In genomic region chr3R:12121161-12121560, dm6 we compare ENCODE assay signal across 1 fruit fly cellular context.
A peak's percentile ranks its signal among the peaks of the same experiment; 100 is the strongest.
TF ChIP-seq lines count a peak whose summit lies in the region.

No protein-coding gene starts in this region.

TF ChIP-seq in whole organism, embryonic, 481 proteins besides CTCF, POLR2A, EP300 and RAD21 (continued from another document and continues in another):
- no peak for TF ChIP-seq Hr39 (optimal IDR thresholded peaks at IDR 0.05; lab: Kevin White, UChicago)
- TF ChIP-seq CHES-1-like (GFP tag; optimal IDR thresholded peaks at IDR 0.05; lab: Kevin White, UChicago) = peak; percentile 81
- peak; percentile 77 for TF ChIP-seq CG31441 (GFP tag; IDR thresholded peaks at IDR 0.05; lab: Robert Waterston, UW)
- peak; percentile 95 for TF ChIP-seq CG9932 (GFP tag; IDR thresholded peaks at IDR 0.05; lab: Robert Waterston, UW)
- TF ChIP-seq hbn (GFP tag; IDR thresholded peaks at IDR 0.05; lab: Robert Waterston, UW; ENCODE audit: partially characterized antibody) = no peak
- peak; percentile 77 for TF ChIP-seq lilli (GFP tag; optimal IDR thresholded peaks at IDR 0.05; lab: Kevin White, UChicago)
- TF ChIP-seq amos (GFP tag; IDR thresholded peaks at IDR 0.05; lab: Robert Waterston, UW; ENCODE audit: partially characterized antibody) = peak; percentile 53
- peak; percentile 60 for TF ChIP-seq CG10462 (GFP tag; optimal IDR thresholded peaks at IDR 0.05; lab: Kevin White, UChicago)
- TF ChIP-seq Neu2 (GFP tag; optimal IDR thresholded peaks at IDR 0.05; lab: Kevin White, UChicago; ENCODE audit: borderline replicate concordance) = peak; percentile 58
- peak; percentile 60 for TF ChIP-seq dmrt99B (tag; optimal IDR thresholded peaks at IDR 0.05; lab: Kevin White, UChicago)
- peak; percentile 76 for TF ChIP-seq wor (GFP tag; IDR thresholded peaks at IDR 0.05; lab: Robert Waterston, UW)
- peak; percentile 89 for TF ChIP-seq Nf-YA (GFP tag; IDR thresholded peaks at IDR 0.05; lab: Robert Waterston, UW)
- peak; percentile 91 for TF ChIP-seq luna (GFP tag; optimal IDR thresholded peaks at IDR 0.05; lab: Kevin White, UChicago)
- TF ChIP-seq CG7372 (GFP tag; IDR thresholded peaks at IDR 0.05; lab: Robert Waterston, UW) = peak; percentile 98
- TF ChIP-seq nmo (GFP tag; optimal IDR thresholded peaks at IDR 0.05; lab: Kevin White, UChicago) = peak; percentile 83
- TF ChIP-seq CG31388 (GFP tag; optimal IDR thresholded peaks at IDR 0.05; lab: Kevin White, UChicago) = peak; percentile 38
- peak; percentile 78 for TF ChIP-seq CG2202 (tag; optimal IDR thresholded peaks at IDR 0.05; lab: Kevin White, UChicago)
- TF ChIP-seq CG14710 (tag; optimal IDR thresholded peaks at IDR 0.05; lab: Kevin White, UChicago) = peak; percentile 78
- TF ChIP-seq CG7928 (GFP tag; optimal IDR thresholded peaks at IDR 0.05; lab: Kevin White, UChicago) = peak; percentile 39
- peak; percentile 87 for TF ChIP-seq tio (GFP tag; optimal IDR thresholded peaks at IDR 0.05; lab: Kevin White, UChicago)
- TF ChIP-seq CG13424 (tag; optimal IDR thresholded peaks at IDR 0.05; lab: Kevin White, UChicago) = peak; percentile 65
- TF ChIP-seq Atf-2 (GFP tag; optimal IDR thresholded peaks at IDR 0.05; lab: Kevin White, UChicago) = peak; percentile 89
- peak; percentile 85 for TF ChIP-seq CG3065 (GFP tag; optimal IDR thresholded peaks at IDR 0.05; lab: Kevin White, UChicago)
- peak; percentile 96 for TF ChIP-seq CG9876 (GFP tag; optimal IDR thresholded peaks at IDR 0.05; lab: Kevin White, UChicago)
- TF ChIP-seq CG18599 (GFP tag; optimal IDR thresholded peaks at IDR 0.05; lab: Kevin White, UChicago) = peak; percentile 78
- TF ChIP-seq CG3163 (GFP tag; optimal IDR thresholded peaks at IDR 0.05; lab: Kevin White, UChicago) = peak; percentile 77
- TF ChIP-seq exex (tag; optimal IDR thresholded peaks at IDR 0.05; lab: Kevin White, UChicago) = no peak
- TF ChIP-seq da (GFP tag; optimal IDR thresholded peaks at IDR 0.05; lab: Kevin White, UChicago) = peak; percentile 84
- peak; percentile 90 for TF ChIP-seq Mes4 (GFP tag; optimal IDR thresholded peaks at IDR 0.05; lab: Kevin White, UChicago)
- peak; percentile 93 for TF ChIP-seq dysf (GFP tag; IDR thresholded peaks at IDR 0.05; lab: Robert Waterston, UW)
- TF ChIP-seq Jarid2 (GFP tag; optimal IDR thresholded peaks at IDR 0.05; lab: Kevin White, UChicago) = peak; percentile 75
- 0 out of 4 replicates have a peak, but pooled peaks have one; percentile 21 for TF ChIP-seq chinmo (GFP tag; IDR thresholded peaks at IDR 0.05; lab: Robert Waterston, UW; ENCODE audit: partially characterized antibody)
- TF ChIP-seq pzg (GFP tag; optimal IDR thresholded peaks at IDR 0.05; lab: Kevin White, UChicago) = peak; percentile 27
- TF ChIP-seq HLH54F (GFP tag; optimal IDR thresholded peaks at IDR 0.05; lab: Kevin White, UChicago) = peak; percentile 88
- TF ChIP-seq NFAT (GFP tag; IDR thresholded peaks at IDR 0.05; lab: Robert Waterston, UW) = peak; percentile 96
- TF ChIP-seq E2f2 (GFP tag; IDR thresholded peaks at IDR 0.05; lab: Robert Waterston, UW) = peak; percentile 57
- peak; percentile 91 for TF ChIP-seq fu2 (GFP tag; optimal IDR thresholded peaks at IDR 0.05; lab: Kevin White, UChicago)
- TF ChIP-seq Usf (GFP tag; optimal IDR thresholded peaks at IDR 0.05; lab: Kevin White, UChicago) = peak; percentile 82
- TF ChIP-seq CG18764 (GFP tag; optimal IDR thresholded peaks at IDR 0.05; lab: Kevin White, UChicago) = peak; percentile 89
- peak; percentile 87 for TF ChIP-seq toy (GFP tag; IDR thresholded peaks at IDR 0.05; lab: Robert Waterston, UW)
- TF ChIP-seq CG8388 (GFP tag; optimal IDR thresholded peaks at IDR 0.05; lab: Kevin White, UChicago) = peak; percentile 74
- TF ChIP-seq Lhr (GFP tag; optimal IDR thresholded peaks at IDR 0.05; lab: Kevin White, UChicago) = peak; percentile 79
- TF ChIP-seq Dek (tag; optimal IDR thresholded peaks at IDR 0.05; lab: Kevin White, UChicago) = peak; percentile 82
- peak; percentile 86 for TF ChIP-seq stc (GFP tag; IDR thresholded peaks at IDR 0.05; lab: Robert Waterston, UW)
- peak; percentile 96 for TF ChIP-seq ttk (GFP tag; IDR thresholded peaks at IDR 0.05; lab: Robert Waterston, UW)
- peak; percentile 85 for TF ChIP-seq CG43689 (GFP tag; IDR thresholded peaks at IDR 0.05; lab: Robert Waterston, UW)
- peak; percentile 84 for TF ChIP-seq grn (GFP tag; optimal IDR thresholded peaks at IDR 0.05; lab: Kevin White, UChicago)
- peak; percentile 91 for TF ChIP-seq CG9609 (GFP tag; optimal IDR thresholded peaks at IDR 0.05; lab: Kevin White, UChicago)
- TF ChIP-seq aop (GFP tag; IDR thresholded peaks at IDR 0.05; lab: Robert Waterston, UW) = peak; percentile 94
- no peak for TF ChIP-seq run (tag; optimal IDR thresholded peaks at IDR 0.05; lab: Kevin White, UChicago)
- peak; percentile 71 for TF ChIP-seq Ravus (GFP tag; IDR thresholded peaks at IDR 0.05; lab: Robert Waterston, UW)
- TF ChIP-seq gem (tag; optimal IDR thresholded peaks at IDR 0.05; lab: Kevin White, UChicago) = peak; percentile 81
- peak; percentile 82 for TF ChIP-seq Chrac-16 (GFP tag; optimal IDR thresholded peaks at IDR 0.05; lab: Kevin White, UChicago)
- TF ChIP-seq CG17912 (GFP tag; optimal IDR thresholded peaks at IDR 0.05; lab: Kevin White, UChicago) = peak; percentile 86
- TF ChIP-seq lmd (GFP tag; IDR thresholded peaks at IDR 0.05; lab: Robert Waterston, UW) = peak; percentile 90
- TF ChIP-seq CG15601 (tag; optimal IDR thresholded peaks at IDR 0.05; lab: Kevin White, UChicago) = peak; percentile 97
- TF ChIP-seq CG2129 (GFP tag; IDR thresholded peaks at IDR 0.05; lab: Robert Waterston, UW; ENCODE audit: partially characterized antibody) = no peak
- TF ChIP-seq CG7745 (tag; optimal IDR thresholded peaks at IDR 0.05; lab: Kevin White, UChicago) = no peak
- TF ChIP-seq Pdp1 (GFP tag; optimal IDR thresholded peaks at IDR 0.05; lab: Kevin White, UChicago) = peak; percentile 90 to 96
- peak; percentile 77 for TF ChIP-seq z (GFP tag; IDR thresholded peaks at IDR 0.05; lab: Robert Waterston, UW)
- TF ChIP-seq rib (GFP tag; IDR thresholded peaks at IDR 0.05; lab: Robert Waterston, UW) = peak; percentile 83
- TF ChIP-seq CG6254 (GFP tag; optimal IDR thresholded peaks at IDR 0.05; lab: Kevin White, UChicago) = peak; percentile 42
- TF ChIP-seq bsh (GFP tag; optimal IDR thresholded peaks at IDR 0.05; lab: Kevin White, UChicago) = peak in 1 of 2 experiments; percentile 85
- peak; percentile 76 for TF ChIP-seq CG12391 (tag; optimal IDR thresholded peaks at IDR 0.05; lab: Kevin White, UChicago)
- TF ChIP-seq pita (GFP tag; optimal IDR thresholded peaks at IDR 0.05; lab: Kevin White, UChicago) = no peak
- peak; percentile 73 for TF ChIP-seq CG4617 (GFP tag; optimal IDR thresholded peaks at IDR 0.05; lab: Kevin White, UChicago; ENCODE audit: borderline replicate concordance)
- TF ChIP-seq CG6813 (GFP tag; optimal IDR thresholded peaks at IDR 0.05; lab: Kevin White, UChicago) = peak; percentile 79
- TF ChIP-seq Sox100B (GFP tag; optimal IDR thresholded peaks at IDR 0.05; lab: Kevin White, UChicago) = peak; percentile 68
- TF ChIP-seq CG6175 (GFP tag; IDR thresholded peaks at IDR 0.05; lab: Robert Waterston, UW) = peak; percentile 93
- TF ChIP-seq Stat92E (GFP tag; optimal IDR thresholded peaks at IDR 0.05; lab: Kevin White, UChicago) = no peak
- TF ChIP-seq CG17385 (GFP tag; optimal IDR thresholded peaks at IDR 0.05; lab: Kevin White, UChicago) = peak; percentile 68
- TF ChIP-seq CG3847 (GFP tag; IDR thresholded peaks at IDR 0.05; lab: Robert Waterston, UW) = peak; percentile 94
- peak; percentile 61 for TF ChIP-seq YL-1 (GFP tag; optimal IDR thresholded peaks at IDR 0.05; lab: Kevin White, UChicago)
- peak; percentile 85 for TF ChIP-seq Vsx1 (GFP tag; optimal IDR thresholded peaks at IDR 0.05; lab: Kevin White, UChicago)
- TF ChIP-seq pros (GFP tag; optimal IDR thresholded peaks at IDR 0.05; lab: Kevin White, UChicago) = no peak
- TF ChIP-seq p53 (GFP tag; optimal IDR thresholded peaks at IDR 0.05; lab: Kevin White, UChicago) = peak; percentile 96
- TF ChIP-seq klu (GFP tag; IDR thresholded peaks at IDR 0.05; lab: Robert Waterston, UW) = peak; percentile 94
- TF ChIP-seq mirr (GFP tag; optimal IDR thresholded peaks at IDR 0.05; lab: Kevin White, UChicago) = peak; percentile 88
- TF ChIP-seq Xbp1 (GFP tag; optimal IDR thresholded peaks at IDR 0.05; lab: Kevin White, UChicago) = peak; percentile 95
- peak; percentile 82 for TF ChIP-seq btn (GFP tag; optimal IDR thresholded peaks at IDR 0.05; lab: Kevin White, UChicago)
- peak; percentile 71; the same call in 2 of the 3 replicates for TF ChIP-seq CG11695 (GFP tag; IDR thresholded peaks at IDR 0.05; lab: Robert Waterston, UW)
- TF ChIP-seq CrebB (tag; optimal IDR thresholded peaks at IDR 0.05; lab: Kevin White, UChicago) = peak; percentile 62
- peak; percentile 92 for TF ChIP-seq mam (GFP tag; optimal IDR thresholded peaks at IDR 0.05; lab: Kevin White, UChicago)
- peak; percentile 83 for TF ChIP-seq jing (GFP tag; optimal IDR thresholded peaks at IDR 0.05; lab: Kevin White, UChicago)
- peak; percentile 52 for TF ChIP-seq tup (GFP tag; optimal IDR thresholded peaks at IDR 0.05; lab: Kevin White, UChicago)
- TF ChIP-seq bbx (GFP tag; IDR thresholded peaks at IDR 0.05; lab: Robert Waterston, UW; ENCODE audit: partially characterized antibody) = peak; percentile 50
- TF ChIP-seq CG10366 (GFP tag; IDR thresholded peaks at IDR 0.05; lab: Robert Waterston, UW) = peak; percentile 95
- peak; percentile 89 for TF ChIP-seq ap (GFP tag; IDR thresholded peaks at IDR 0.05; lab: Robert Waterston, UW)
- peak; percentile 80 for TF ChIP-seq gsb-n (tag; optimal IDR thresholded peaks at IDR 0.05; lab: Kevin White, UChicago)
- peak; percentile 93 for TF ChIP-seq al (GFP tag; IDR thresholded peaks at IDR 0.05; lab: Robert Waterston, UW)
- TF ChIP-seq CG6654 (GFP tag; optimal IDR thresholded peaks at IDR 0.05; lab: Kevin White, UChicago) = peak; percentile 80
- TF ChIP-seq CG8281 (tag; optimal IDR thresholded peaks at IDR 0.05; lab: Kevin White, UChicago) = peak; percentile 71
- TF ChIP-seq unc-4 (GFP tag; IDR thresholded peaks at IDR 0.05; lab: Robert Waterston, UW; ENCODE audit: partially characterized antibody) = no peak
- peak; percentile 75 for TF ChIP-seq fd96Cb (tag; optimal IDR thresholded peaks at IDR 0.05; lab: Kevin White, UChicago)
- TF ChIP-seq HHEX (GFP tag; optimal IDR thresholded peaks at IDR 0.05; lab: Kevin White, UChicago) = peak; percentile 93
- TF ChIP-seq CG12219 (GFP tag; optimal IDR thresholded peaks at IDR 0.05; lab: Kevin White, UChicago) = peak; percentile 61
- peak; percentile 86 for TF ChIP-seq Hr3 (GFP tag; optimal IDR thresholded peaks at IDR 0.05; lab: Kevin White, UChicago)
- TF ChIP-seq dm (GFP tag; optimal IDR thresholded peaks at IDR 0.05; lab: Kevin White, UChicago) = peak; percentile 85
- TF ChIP-seq CG14965 (GFP tag; optimal IDR thresholded peaks at IDR 0.05; lab: Kevin White, UChicago; ENCODE audit: borderline replicate concordance) = peak; percentile 79
- peak; percentile 66 for TF ChIP-seq Drgx (GFP tag; IDR thresholded peaks at IDR 0.05; lab: Robert Waterston, UW)
- TF ChIP-seq sr (GFP tag; IDR thresholded peaks at IDR 0.05; lab: Robert Waterston, UW) = peak; percentile 96
- TF ChIP-seq CG4360 (GFP tag; IDR thresholded peaks at IDR 0.05; lab: Robert Waterston, UW) = 0 out of 2 replicates have a peak, but pooled peaks have one; percentile 13
- TF ChIP-seq tin (GFP tag; optimal IDR thresholded peaks at IDR 0.05; lab: Kevin White, UChicago) = peak; percentile 89
- peak; percentile 82 for TF ChIP-seq org-1 (GFP tag; optimal IDR thresholded peaks at IDR 0.05; lab: Kevin White, UChicago)
- TF ChIP-seq CG9727 (GFP tag; optimal IDR thresholded peaks at IDR 0.05; lab: Kevin White, UChicago) = peak; percentile 83
- TF ChIP-seq ash1 (GFP tag; optimal IDR thresholded peaks at IDR 0.05; lab: Kevin White, UChicago) = peak; percentile 69
- peak; percentile 85 for TF ChIP-seq CG16863 (GFP tag; optimal IDR thresholded peaks at IDR 0.05; lab: Kevin White, UChicago)
- TF ChIP-seq CG7987 (GFP tag; optimal IDR thresholded peaks at IDR 0.05; lab: Kevin White, UChicago) = peak; percentile 93
- peak; percentile 84 for TF ChIP-seq CG4820 (GFP tag; optimal IDR thresholded peaks at IDR 0.05; lab: Kevin White, UChicago)
- peak; percentile 84 for TF ChIP-seq gsb (GFP tag; IDR thresholded peaks at IDR 0.05; lab: Robert Waterston, UW)
- TF ChIP-seq CG34422 (GFP tag; IDR thresholded peaks at IDR 0.05; lab: Robert Waterston, UW) = peak; percentile 97
- TF ChIP-seq CG1603 (tag; optimal IDR thresholded peaks at IDR 0.05; lab: Kevin White, UChicago) = peak; percentile 93
- TF ChIP-seq D19A (tag; optimal IDR thresholded peaks at IDR 0.05; lab: Kevin White, UChicago) = peak; percentile 37
- peak; percentile 80 for TF ChIP-seq CG12104 (GFP tag; optimal IDR thresholded peaks at IDR 0.05; lab: Kevin White, UChicago)
- no peak for TF ChIP-seq h (optimal IDR thresholded peaks at IDR 0.05; lab: Kevin White, UChicago)
- no peak for TF ChIP-seq pan (optimal IDR thresholded peaks at IDR 0.05; lab: Kevin White, UChicago)
- peak in 1 of 2 experiments; percentile 93 for TF ChIP-seq pan (GFP tag; optimal IDR thresholded peaks at IDR 0.05 in 1 of 2, IDR thresholded peaks at IDR 0.05 in 1 of 2)
- peak; percentile 92 for TF ChIP-seq zfh2 (GFP tag; optimal IDR thresholded peaks at IDR 0.05; lab: Kevin White, UChicago)
- TF ChIP-seq crol (GFP tag; IDR thresholded peaks at IDR 0.05; lab: Robert Waterston, UW) = peak; percentile 58; the same call in 1 of the 2 replicates
- no peak for TF ChIP-seq Dip2 (GFP tag; IDR thresholded peaks at IDR 0.05; lab: Robert Waterston, UW)
- peak; percentile 95 for TF ChIP-seq chm (GFP tag; IDR thresholded peaks at IDR 0.05; lab: Robert Waterston, UW)
- peak; percentile 78 for TF ChIP-seq CG2678 (tag; optimal IDR thresholded peaks at IDR 0.05; lab: Kevin White, UChicago)
- peak; percentile 93 for TF ChIP-seq CG8290 (GFP tag; optimal IDR thresholded peaks at IDR 0.05; lab: Kevin White, UChicago)
- peak; percentile 51 to 92 for TF ChIP-seq CG8290 (tag; optimal IDR thresholded peaks at IDR 0.05; lab: Kevin White, UChicago)
- peak; percentile 28 for TF ChIP-seq CG8924 (tag; optimal IDR thresholded peaks at IDR 0.05; lab: Kevin White, UChicago)
- peak; percentile 90 for TF ChIP-seq CG14014 (GFP tag; IDR thresholded peaks at IDR 0.05; lab: Robert Waterston, UW)
- peak; percentile 48 for TF ChIP-seq Spps (tag; optimal IDR thresholded peaks at IDR 0.05; lab: Kevin White, UChicago)
- TF ChIP-seq MESR4 (GFP tag; optimal IDR thresholded peaks at IDR 0.05; lab: Kevin White, UChicago) = peak; percentile 1
- TF ChIP-seq CkIIα-i1 (GFP tag; IDR thresholded peaks at IDR 0.05; lab: Robert Waterston, UW) = peak; percentile 85
- TF ChIP-seq Six4 (GFP tag; optimal IDR thresholded peaks at IDR 0.05; lab: Kevin White, UChicago) = peak; percentile 70
- TF ChIP-seq sens (GFP tag; lab: Kevin White, UChicago) = peak; percentile 96
